Worm (Caenorhabditis elegans) whole organism, L1 larva: ENCODE results near the gene K08E7.8.
A peak's percentile ranks its signal among the peaks of the same experiment; 100 is the strongest.

ENCODE experiments used
- F16B12.6 ChIP-seq: fragments of 150-350 bp; optimal IDR thresholded peaks from 2 replicates; lab custom pipeline; 2014; ENCODE audit warnings: missing biosample characterization, missing genetic modification characterization
- Y116A8C.19 ChIP-seq: sonication (generic microtip); optimal IDR thresholded peaks from 2 replicates; lab custom pipeline; 2016; ENCODE audit warnings: missing compliant biosample characterization, missing genetic modification characterization, borderline replicate concordance
- aha-1 ChIP-seq: fragments of 150-350 bp; optimal IDR thresholded peaks from 2 replicates; lab custom pipeline; 2014; ENCODE audit warnings: missing biosample characterization, missing genetic modification characterization
- alr-1 ChIP-seq: fragments of 200-800 bp; sonication (Bioruptor generic); optimal IDR thresholded peaks from 2 replicates; lab custom pipeline; 2018; ENCODE audit warnings: borderline replicate concordance, mild to moderate bottlenecking, missing genetic modification characterization, missing compliant biosample characterization
- blmp-1 ChIP-seq: fragments of 150-350 bp; optimal IDR thresholded peaks from 2 replicates; lab custom pipeline; 2014; ENCODE audit warnings: missing biosample characterization, missing genetic modification characterization
- ceh-82 ChIP-seq, 3 experiments: fragments of 150-350 bp in 1 of 3; sonication (generic microtip) in 2 of 3; optimal IDR thresholded peaks; 2 replicates each; lab custom pipeline; 2014 to 2017; ENCODE audit warnings: missing biosample characterization in 3 of 3, missing genetic modification characterization in 3 of 3
- ceh-88 ChIP-seq: fragments of 200-800 bp; sonication (Bioruptor generic); IDR thresholded peaks from 2 replicates; pipeline ENCODE4 v1.3.6; 2022; ENCODE audit warnings: missing genetic modification characterization, missing compliant biosample characterization
- dpl-1 ChIP-seq, 3 experiments: fragments of 150-350 bp in 2 of 3; sonication (generic microtip) in 1 of 3; optimal IDR thresholded peaks; 2 replicates each; lab custom pipeline; 2014 to 2017; ENCODE audit warnings: missing biosample characterization in 3 of 3, missing genetic modification characterization in 3 of 3, missing genetic modification reagents in 3 of 3
- dsc-1 ChIP-seq: sonication (generic microtip); optimal IDR thresholded peaks from 2 replicates; lab custom pipeline; 2016; ENCODE audit warnings: mild to moderate bottlenecking, missing genetic modification characterization, missing compliant biosample characterization
- efl-1 ChIP-seq, 4 experiments: fragments of 150-350 bp; optimal IDR thresholded peaks in 3 of 4; peaks in 1 of 4; 1 replicate in 1 of 4; 2 replicates in 3 of 4; lab custom pipeline; 2014; ENCODE audit warnings: missing biosample characterization in 2 of 4, missing genetic modification characterization in 2 of 4, missing genetic modification reagents in 2 of 4
- fkh-8 ChIP-seq: sonication (generic microtip); optimal IDR thresholded peaks from 2 replicates; lab custom pipeline; 2016; ENCODE audit warnings: mild to moderate bottlenecking, missing genetic modification characterization, missing compliant biosample characterization
- isw-1 ChIP-seq: fragments of 200-800 bp; sonication (Bioruptor generic); IDR thresholded peaks from 2 replicates; pipeline ENCODE4 v1.3.6; 2022; ENCODE audit warnings: missing genetic modification characterization, missing compliant biosample characterization
- lin-15B ChIP-seq: fragments of 150-350 bp; sonication (generic microtip); optimal IDR thresholded peaks from 3 replicates; lab custom pipeline; 2014; ENCODE audit warnings: missing biosample characterization, missing genetic modification characterization
- lin-35 ChIP-seq, 2 experiments: fragments of 150-350 bp; optimal IDR thresholded peaks; 2 replicates each; lab custom pipeline; 2014; ENCODE audit warnings: missing biosample characterization in 2 of 2, missing genetic modification characterization in 2 of 2, missing genetic modification reagents in 2 of 2
- lir-3 ChIP-seq: sonication (generic microtip); optimal IDR thresholded peaks from 2 replicates; lab custom pipeline; 2016; ENCODE audit warnings: mild to moderate bottlenecking, missing genetic modification characterization, moderate library complexity, missing compliant biosample characterization; ENCODE audit not compliant: poor library complexity
- lsy-2 ChIP-seq, 2 experiments: fragments of 150-350 bp; optimal IDR thresholded peaks; 2 replicates each; lab custom pipeline; 2014; ENCODE audit warnings: missing biosample characterization in 2 of 2, missing genetic modification characterization in 2 of 2
- mab-9 ChIP-seq: fragments of 200-800 bp; sonication (Bioruptor generic); IDR thresholded peaks from 2 replicates; pipeline ENCODE4 v1.3.6; 2022; ENCODE audit warnings: missing genetic modification reagents, missing genetic modification characterization, missing compliant biosample characterization
- mep-1 ChIP-seq: fragments of 150-350 bp; optimal IDR thresholded peaks from 2 replicates; lab custom pipeline; 2014; ENCODE audit warnings: missing biosample characterization, missing genetic modification characterization
- nhr-12 ChIP-seq: sonication (generic microtip); optimal IDR thresholded peaks from 2 replicates; lab custom pipeline; 2017; ENCODE audit warnings: missing biosample characterization, missing genetic modification characterization
- nhr-20 ChIP-seq: sonication (generic microtip); optimal IDR thresholded peaks from 2 replicates; lab custom pipeline; 2016; ENCODE audit warnings: mild to moderate bottlenecking, missing genetic modification characterization, missing compliant biosample characterization
- nhr-47 ChIP-seq: sonication (generic microtip); optimal IDR thresholded peaks from 2 replicates; lab custom pipeline; 2016; ENCODE audit warnings: mild to moderate bottlenecking, missing genetic modification characterization, moderate library complexity, missing compliant biosample characterization
- nhr-71 ChIP-seq: sonication (generic microtip); optimal IDR thresholded peaks from 2 replicates; lab custom pipeline; 2016; ENCODE audit warnings: mild to moderate bottlenecking, missing genetic modification characterization, moderate library complexity, missing compliant biosample characterization
- nhr-77 ChIP-seq: fragments of 150-350 bp; optimal IDR thresholded peaks from 2 replicates; lab custom pipeline; 2014; ENCODE audit warnings: missing biosample characterization, missing genetic modification characterization
- nhr-84 ChIP-seq: sonication (generic microtip); optimal IDR thresholded peaks from 2 replicates; lab custom pipeline; 2017; ENCODE audit warnings: missing biosample characterization, missing genetic modification characterization
- nhr-85 ChIP-seq: sonication (generic microtip); peaks from one replicate; lab custom pipeline; 2016; ENCODE audit warnings: missing genetic modification characterization, inconsistent platforms, missing compliant biosample characterization
- snu-23 ChIP-seq: sonication (generic microtip); optimal IDR thresholded peaks from 2 replicates; lab custom pipeline; 2016; ENCODE audit warnings: missing genetic modification characterization, missing compliant biosample characterization
- sox-4 ChIP-seq: sonication (generic microtip); optimal IDR thresholded peaks from 2 replicates; lab custom pipeline; 2016; ENCODE audit warnings: missing genetic modification characterization, missing compliant biosample characterization
- sptf-1 ChIP-seq: fragments of 150-350 bp; optimal IDR thresholded peaks from 2 replicates; lab custom pipeline; 2014; ENCODE audit warnings: missing biosample characterization, missing genetic modification characterization
- swsn-7 ChIP-seq: sonication (generic microtip); optimal IDR thresholded peaks from 2 replicates; lab custom pipeline; 2016; ENCODE audit warnings: missing genetic modification characterization, missing compliant biosample characterization
- tbx-2 ChIP-seq: sonication (generic microtip); optimal IDR thresholded peaks from 2 replicates; lab custom pipeline; 2016; ENCODE audit warnings: missing genetic modification characterization, missing compliant biosample characterization
- unc-86 ChIP-seq: sonication (generic microtip); optimal IDR thresholded peaks from 2 replicates; lab custom pipeline; 2016; ENCODE audit warnings: missing genetic modification characterization, missing compliant biosample characterization
- unc-98 ChIP-seq: fragments of 200-800 bp; sonication (Bioruptor generic); IDR thresholded peaks from 2 replicates; pipeline ENCODE4 v1.3.6; 2022; ENCODE audit warnings: missing genetic modification characterization, missing compliant biosample characterization
- vab-15 ChIP-seq: sonication (generic microtip); optimal IDR thresholded peaks from 2 replicates; lab custom pipeline; 2017; ENCODE audit warnings: missing genotype, mild to moderate bottlenecking, missing genetic modification characterization, missing compliant biosample characterization
- xbp-1 ChIP-seq: sonication (generic microtip); optimal IDR thresholded peaks from 2 replicates; lab custom pipeline; 2016; ENCODE audit warnings: missing genetic modification characterization, missing compliant biosample characterization
- zag-1 ChIP-seq: fragments of 150-350 bp; optimal IDR thresholded peaks from 2 replicates; lab custom pipeline; 2014; ENCODE audit warnings: missing biosample characterization, missing genetic modification characterization
- ztf-11 ChIP-seq, 2 experiments: sonication (generic microtip); optimal IDR thresholded peaks; 2 replicates each; lab custom pipeline; 2016 to 2017; ENCODE audit warnings: missing genetic modification characterization in 2 of 2, missing biosample characterization in 1 of 2, missing compliant biosample characterization in 1 of 2

Gene K08E7.8

ce11 chrIV:12621483-12622078 lies 35.7 kb upstream of the K08E7.8 start:
- TF ChIP-seq tbx-2 (tag; lab: Kevin White, UChicago) (peak; percentile 36), mab-9 (GFP tag; lab: Robert Waterston, UW) (0 out of 2 replicates have a peak, but pooled peaks have one; percentile 56), nhr-20 (tag; lab: Kevin White, UChicago) (peak; percentile 25), ceh-82 (tag; optimal IDR thresholded peaks at IDR 0.05; lab: Kevin White, UChicago) (peak in 1 of 3 experiments; percentile 52), lir-3 (tag; lab: Kevin White, UChicago) (peak; percentile 36), dpl-1 (GFP tag; optimal IDR thresholded peaks at IDR 0.05; lab: Kevin White, UChicago) (peak in 1 of 3 experiments; percentile 42), lin-35 (GFP tag; optimal IDR thresholded peaks at IDR 0.05; lab: Kevin White, UChicago) (peak in 1 of 2 experiments; percentile 39), snu-23 (GFP tag; lab: Kevin White, UChicago) (peak; percentile 31), swsn-7 (tag; lab: Kevin White, UChicago) (peak; percentile 27), unc-86 (peak; percentile 46), F16B12.6 (tag; lab: Kevin White, UChicago) (peak; percentile 62), xbp-1 (tag; lab: Kevin White, UChicago) (peak; percentile 17), lsy-2 (tag; optimal IDR thresholded peaks at IDR 0.05; lab: Kevin White, UChicago) (peak; percentile 30 to 37), nhr-71 (tag; lab: Kevin White, UChicago) (peak; percentile 61), isw-1 (GFP tag; lab: Robert Waterston, UW) (peak; percentile 69), fkh-8 (tag; lab: Kevin White, UChicago) (peak; percentile 43), unc-98 (peak; percentile 23; the same call in 1 of the 2 replicates), ztf-11 (tag; optimal IDR thresholded peaks at IDR 0.05; lab: Kevin White, UChicago) (peak in 1 of 2 experiments; percentile 23), efl-1 (optimal IDR thresholded peaks at IDR 0.05; lab: Kevin White, UChicago) (peak; percentile 55 to 83), efl-1 (GFP tag; optimal IDR thresholded peaks at IDR 0.05 in 1 of 2; lab: Kevin White, UChicago) (peak; percentile 37 to 65), dsc-1 (tag; lab: Kevin White, UChicago) (peak; percentile 15), lin-15B (peak; percentile 51), nhr-47 (peak; percentile 61)

- no peak for TF ChIP-seq fkh-8 (tag; lab: Kevin White, UChicago)
- TF ChIP-seq ceh-88 (GFP tag; lab: Robert Waterston, UW) = no peak
- TF ChIP-seq nhr-77 (tag; lab: Kevin White, UChicago) = no peak
- TF ChIP-seq ztf-11 (tag; optimal IDR thresholded peaks at IDR 0.05; lab: Kevin White, UChicago) = no peak
- no peak for TF ChIP-seq mep-1 (tag; lab: Kevin White, UChicago)
- TF ChIP-seq dpl-1 (GFP tag; optimal IDR thresholded peaks at IDR 0.05; lab: Kevin White, UChicago) = no peak
- no peak for TF ChIP-seq sox-4 (tag; lab: Kevin White, UChicago)
- no peak for TF ChIP-seq snu-23 (GFP tag; lab: Kevin White, UChicago)
- TF ChIP-seq vab-15 (tag; lab: Kevin White, UChicago) = no peak
- no peak for TF ChIP-seq nhr-85 (tag; lab: Kevin White, UChicago)
- no peak for TF ChIP-seq Y116A8C.19 (tag; lab: Kevin White, UChicago)
- TF ChIP-seq xbp-1 (tag; lab: Kevin White, UChicago) = no peak
- no peak for TF ChIP-seq sptf-1
- no peak for TF ChIP-seq aha-1 (tag; lab: Kevin White, UChicago)
- no peak for TF ChIP-seq ceh-82 (tag; optimal IDR thresholded peaks at IDR 0.05; lab: Kevin White, UChicago)
- TF ChIP-seq zag-1 = no peak
- TF ChIP-seq alr-1 (tag; lab: Kevin White, UChicago) = no peak
- TF ChIP-seq nhr-84 = no peak
Observed at ce11 chrIV:12620921-12621320, 35.1 kb upstream of the K08E7.8 start.

ce11 chrIV:12618877-12619276 lies 33.0 kb upstream of the K08E7.8 start:
- TF ChIP-seq blmp-1 (tag; lab: Kevin White, UChicago) (peak; percentile 54), lsy-2 (tag; optimal IDR thresholded peaks at IDR 0.05; lab: Kevin White, UChicago) (no peak), nhr-12 (tag; lab: Kevin White, UChicago) (no peak)
- TF ChIP-seq, all 84 proteins: peak for 1
